Worm (Caenorhabditis elegans): ENCODE measurements around the gene srw-73.

Gene srw-73

ce11 chrV:16622754-16623261, 34.5 kb upstream of the srw-73 start, which contains the start of gene Y70C5A.2:
TSS of gene Y70C5A.2 (minus strand) at chrV:16623211.
- TF ChIP-seq skn-1 (tag; optimal IDR thresholded peaks at IDR 0.05) (no peak), ama-1 (optimal IDR thresholded peaks at IDR 0.05) (no peak), mdl-1 (tag; optimal IDR thresholded peaks at IDR 0.05) (no peak), nhr-25 (tag; optimal IDR thresholded peaks at IDR 0.05) (no peak), R02D3.7 (tag; optimal IDR thresholded peaks at IDR 0.05) (no peak), nhr-237 (tag; optimal IDR thresholded peaks at IDR 0.05) (no peak), egl-5 (tag; optimal IDR thresholded peaks at IDR 0.05) (no peak), ceh-9 (tag; optimal IDR thresholded peaks at IDR 0.05) (no peak), fos-1 (tag; optimal IDR thresholded peaks at IDR 0.05) (no peak), ZK546.5 (tag; optimal IDR thresholded peaks at IDR 0.05) (no peak), snpc-4 (tag; optimal IDR thresholded peaks at IDR 0.05) (no peak), aly-2 (tag; optimal IDR thresholded peaks at IDR 0.05) (no peak), lsy-12 (tag; optimal IDR thresholded peaks at IDR 0.05) (no peak), ztf-11 (tag; optimal IDR thresholded peaks at IDR 0.05) (no peak), lin-39 (tag; optimal IDR thresholded peaks at IDR 0.05) (no peak), nhr-76 (tag; optimal IDR thresholded peaks at IDR 0.05) (no peak), pqm-1 (tag; optimal IDR thresholded peaks at IDR 0.05) (no peak), zag-1 (tag; optimal IDR thresholded peaks at IDR 0.05) (no peak), nhr-77 (tag; optimal IDR thresholded peaks at IDR 0.05) (no peak), hmg-11 (tag; optimal IDR thresholded peaks at IDR 0.05) (no peak)

- TF ChIP-seq mml-1 (tag; optimal IDR thresholded peaks at IDR 0.05) (no peak), nhr-11 (tag; optimal IDR thresholded peaks at IDR 0.05) (no peak), elt-2 (tag; optimal IDR thresholded peaks at IDR 0.05) (peak; percentile 18), nhr-12 (tag; optimal IDR thresholded peaks at IDR 0.05) (no peak), nhr-25 (tag; optimal IDR thresholded peaks at IDR 0.05) (no peak)
Observed at ce11 chrV:16621894-16622293, 33.6 kb upstream of the srw-73 start.

- TF ChIP-seq elt-1 (tag; optimal IDR thresholded peaks at IDR 0.05) (no peak), pha-4 (tag; optimal IDR thresholded peaks at IDR 0.05) (peak; percentile 19), fkh-10 (GFP tag; optimal IDR thresholded peaks at IDR 0.05) (no peak), nhr-237 (tag; optimal IDR thresholded peaks at IDR 0.05) (no peak), eor-1 (tag; optimal IDR thresholded peaks at IDR 0.05) (no peak), sea-2 (GFP tag; optimal IDR thresholded peaks at IDR 0.05) (no peak), ceh-9 (tag; optimal IDR thresholded peaks at IDR 0.05) (no peak), elt-2 (tag; optimal IDR thresholded peaks at IDR 0.05) (peak; percentile 60), skn-1 (tag; optimal IDR thresholded peaks at IDR 0.05) (no peak), daf-12 (tag; optimal IDR thresholded peaks at IDR 0.05) (no peak), pqm-1 (tag; optimal IDR thresholded peaks at IDR 0.05) (peak; percentile 30), hmg-11 (tag; optimal IDR thresholded peaks at IDR 0.05) (no peak), mml-1 (tag; optimal IDR thresholded peaks at IDR 0.05) (no peak), elt-3 (tag; optimal IDR thresholded peaks at IDR 0.05) (no peak), egl-5 (tag; optimal IDR thresholded peaks at IDR 0.05) (no peak), egl-27 (tag; optimal IDR thresholded peaks at IDR 0.05) (no peak), nhr-23 (tag; optimal IDR thresholded peaks at IDR 0.05) (no peak), unc-62 (GFP tag; optimal IDR thresholded peaks at IDR 0.05) (no peak), ZK546.5 (tag; optimal IDR thresholded peaks at IDR 0.05) (no peak), nhr-28 (tag; optimal IDR thresholded peaks at IDR 0.05) (no peak), unc-39 (tag; optimal IDR thresholded peaks at IDR 0.05) (no peak), lsy-12 (tag; optimal IDR thresholded peaks at IDR 0.05) (no peak), mdl-1 (tag; optimal IDR thresholded peaks at IDR 0.05) (no peak), nhr-77 (tag; optimal IDR thresholded peaks at IDR 0.05) (no peak), aly-2 (tag; optimal IDR thresholded peaks at IDR 0.05) (no peak)
Observed at ce11 chrV:16620874-16621273, 32.5 kb upstream of the srw-73 start, which contains the start of gene Y70C5A.3. TSS of gene Y70C5A.3 (minus strand) at chrV:16620923.

- no peak for TF ChIP-seq nhr-76 (tag; optimal IDR thresholded peaks at IDR 0.05)
- TF ChIP-seq nhr-67 (tag; optimal IDR thresholded peaks at IDR 0.05), result no peak
- no peak for TF ChIP-seq unc-62 (GFP tag; optimal IDR thresholded peaks at IDR 0.05)
- TF ChIP-seq snpc-4 (tag; optimal IDR thresholded peaks at IDR 0.05), result no peak
- no peak for TF ChIP-seq nfya-1 (tag; optimal IDR thresholded peaks at IDR 0.05; ENCODE audit: insufficient read depth)
- no peak for TF ChIP-seq zag-1 (tag; optimal IDR thresholded peaks at IDR 0.05)
- TF ChIP-seq tbx-2 (tag; optimal IDR thresholded peaks at IDR 0.05), result no peak
- TF ChIP-seq egl-27 (tag; optimal IDR thresholded peaks at IDR 0.05), result no peak
- no peak for TF ChIP-seq nhr-23 (tag; optimal IDR thresholded peaks at IDR 0.05)
- no peak for TF ChIP-seq nhr-12 (tag; optimal IDR thresholded peaks at IDR 0.05)
- no peak for TF ChIP-seq nhr-43 (tag; optimal IDR thresholded peaks at IDR 0.05; ENCODE audit: poor library complexity, severe bottlenecking)
- TF ChIP-seq eor-1 (tag; optimal IDR thresholded peaks at IDR 0.05), result no peak
- no peak for TF ChIP-seq ztf-4 (tag; optimal IDR thresholded peaks at IDR 0.05)
- no peak for TF ChIP-seq nhr-25 (tag; optimal IDR thresholded peaks at IDR 0.05)
- TF ChIP-seq pha-4 (tag; optimal IDR thresholded peaks at IDR 0.05), result no peak
- no peak for TF ChIP-seq ZK546.5 (tag; optimal IDR thresholded peaks at IDR 0.05)
- no peak for TF ChIP-seq nhr-237 (tag; optimal IDR thresholded peaks at IDR 0.05)
Observed at ce11 chrV:16617462-16617861, 29.1 kb upstream of the srw-73 start, which contains the start of gene Y70C5A.4. TSS of gene Y70C5A.4 (plus strand) at chrV:16617762.

All from whole organism, L3 larva.